Worm (Caenorhabditis elegans): ENCODE data around the gene pygl-1.
"Not testable (repeated sequence)": the region's sequence is repeated elsewhere in the genome, so short reads cannot be mapped to it uniquely, and the experiment has no call there.

ce11 chrV:3572408-3572807 lies 6.4 kb upstream of the pygl-1 start, which contains the start of gene F40C5.1:
- not testable (repeated sequence) for TF ChIP-seq ztf-11 (tag; optimal IDR thresholded peaks at IDR 0.05); unc-39 (tag; optimal IDR thresholded peaks at IDR 0.05); lin-32 (GFP tag; optimal IDR thresholded peaks at IDR 0.05); snpc-4 (tag; optimal IDR thresholded peaks at IDR 0.05); nhr-28 (tag; optimal IDR thresholded peaks at IDR 0.05); hlh-1 (tag; optimal IDR thresholded peaks at IDR 0.05); bed-3 (GFP tag; optimal IDR thresholded peaks at IDR 0.05); pha-4 (tag; optimal IDR thresholded peaks at IDR 0.05)
